Worm (Caenorhabditis elegans): ENCODE measurements around the gene ZK105.1.

ZK105.1 gene

DNA sequence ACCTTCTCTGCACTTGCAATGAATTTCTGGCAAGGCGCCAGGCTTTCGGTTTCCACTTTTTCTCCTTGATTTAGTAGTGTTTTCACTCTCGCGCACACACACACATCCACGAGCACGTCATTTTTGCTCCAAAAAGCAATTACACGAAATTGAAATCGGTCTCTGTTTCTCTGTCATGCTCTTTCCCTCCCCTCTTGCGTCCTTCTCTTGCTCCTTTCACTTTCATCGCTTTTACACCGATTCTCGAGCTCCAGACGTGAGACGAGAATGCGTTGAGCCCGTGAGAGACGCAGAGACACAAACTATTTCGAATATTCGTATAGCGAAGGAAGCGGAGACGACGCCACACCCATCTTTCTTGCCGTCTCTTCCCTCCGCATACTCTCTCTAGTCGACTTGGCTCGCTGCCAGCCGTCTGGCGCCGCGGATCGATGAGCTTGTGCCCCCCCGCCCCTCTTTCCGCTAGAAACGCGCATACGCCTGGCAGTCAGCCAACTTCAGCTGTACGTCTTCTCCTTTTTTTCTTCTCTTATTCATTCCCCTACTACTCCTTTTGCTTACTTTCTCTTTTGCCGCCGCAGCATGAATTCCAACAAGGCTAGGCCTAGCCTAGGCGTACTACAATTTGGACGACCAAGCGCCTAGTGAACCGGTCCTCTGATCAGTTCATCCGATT is 14.3 kb downstream of the ZK105.1 start:
- no peak for TF ChIP-seq K02D7.2 (tag; optimal IDR thresholded peaks at IDR 0.05)
- no peak for TF ChIP-seq hlh-15 (tag; optimal IDR thresholded peaks at IDR 0.05)
- peak; percentile 95 for TF ChIP-seq unc-42 (tag; optimal IDR thresholded peaks at IDR 0.05)
- no peak for TF ChIP-seq ceh-6 (GFP tag; optimal IDR thresholded peaks at IDR 0.05)
- TF ChIP-seq pqm-1 (tag; optimal IDR thresholded peaks at IDR 0.05): no peak
- no peak for TF ChIP-seq madf-2 (tag; optimal IDR thresholded peaks at IDR 0.05)
- TF ChIP-seq hlh-13 (GFP tag; optimal IDR thresholded peaks at IDR 0.05): peak; percentile 29
- peak; percentile 97 for TF ChIP-seq ceh-18 (tag; optimal IDR thresholded peaks at IDR 0.05)
- TF ChIP-seq nhr-232 (tag; optimal IDR thresholded peaks at IDR 0.05): no peak
- no peak for TF ChIP-seq hlh-6 (tag; optimal IDR thresholded peaks at IDR 0.05)
- no peak for TF ChIP-seq elt-2 (tag; optimal IDR thresholded peaks at IDR 0.05)
- no peak for TF ChIP-seq ceh-45 (GFP tag; IDR thresholded peaks at IDR 0.05)
- no peak for TF ChIP-seq hlh-30 (tag; optimal IDR thresholded peaks at IDR 0.05; ENCODE audit: insufficient read depth)
- no peak for TF ChIP-seq C08G9.2 (tag; optimal IDR thresholded peaks at IDR 0.05)
- TF ChIP-seq ttx-3 (tag; optimal IDR thresholded peaks at IDR 0.05): no peak
- TF ChIP-seq pros-1 (tag; optimal IDR thresholded peaks at IDR 0.05): no peak
- no peak for TF ChIP-seq pha-2 (tag; optimal IDR thresholded peaks at IDR 0.05)
- peak; percentile 17 for TF ChIP-seq dmd-4 (tag; optimal IDR thresholded peaks at IDR 0.05; ENCODE audit: borderline replicate concordance)
- no peak for TF ChIP-seq pax-1 (tag; optimal IDR thresholded peaks at IDR 0.05)
- TF ChIP-seq tbx-7 (tag; optimal IDR thresholded peaks at IDR 0.05): no peak
- no peak for TF ChIP-seq pat-9 (tag; optimal IDR thresholded peaks at IDR 0.05)
- TF ChIP-seq F13H6.1 (tag; optimal IDR thresholded peaks at IDR 0.05): no peak
- TF ChIP-seq ceh-14 (tag; optimal IDR thresholded peaks at IDR 0.05): peak; percentile 92
- no peak for TF ChIP-seq ahr-1 (tag; optimal IDR thresholded peaks at IDR 0.05)
- TF ChIP-seq lim-6 (tag; optimal IDR thresholded peaks at IDR 0.05): peak; percentile 87
- TF ChIP-seq pha-4 (tag; optimal IDR thresholded peaks at IDR 0.05): no peak
- no peak for TF ChIP-seq fax-1 (tag; optimal IDR thresholded peaks at IDR 0.05)
- TF ChIP-seq syd-9 (tag; optimal IDR thresholded peaks at IDR 0.05): peak; percentile 58
- TF ChIP-seq ceh-24 (tag; optimal IDR thresholded peaks at IDR 0.05): no peak
- no peak for TF ChIP-seq fkh-6 (tag; optimal IDR thresholded peaks at IDR 0.05)
- TF ChIP-seq unc-3 (GFP tag; conservative IDR thresholded peaks at IDR 0.05): no peak
- TF ChIP-seq unc-3 (tag; optimal IDR thresholded peaks at IDR 0.05): peak; percentile 51
- TF ChIP-seq unc-55 (GFP tag; optimal IDR thresholded peaks at IDR 0.05): peak; percentile 20
- TF ChIP-seq ref-2 (tag; optimal IDR thresholded peaks at IDR 0.05): peak; percentile 11
- no peak for TF ChIP-seq gmeb-2 (tag; optimal IDR thresholded peaks at IDR 0.05)
- no peak for TF ChIP-seq ceh-22 (tag; optimal IDR thresholded peaks at IDR 0.05)
- no peak for TF ChIP-seq pag-3 (tag; optimal IDR thresholded peaks at IDR 0.05; ENCODE audit: borderline replicate concordance)
- no peak for TF ChIP-seq sox-4 (tag; optimal IDR thresholded peaks at IDR 0.05)
- no peak for TF ChIP-seq zip-5 (tag; optimal IDR thresholded peaks at IDR 0.05)
- TF ChIP-seq ets-4 (tag; optimal IDR thresholded peaks at IDR 0.05): no peak
- peak; percentile 57 for TF ChIP-seq tbx-2 (tag; optimal IDR thresholded peaks at IDR 0.05)
- no peak for TF ChIP-seq nhr-11 (tag; optimal IDR thresholded peaks at IDR 0.05)
- TF ChIP-seq ztf-16 (tag; optimal IDR thresholded peaks at IDR 0.05): no peak
- TF ChIP-seq sdc-2 (tag; optimal IDR thresholded peaks at IDR 0.05): no peak
- peak; percentile 47 for TF ChIP-seq ceh-19 (GFP tag; optimal IDR thresholded peaks at IDR 0.05)
- TF ChIP-seq ceh-9 (tag; optimal IDR thresholded peaks at IDR 0.05): no peak
- no peak for TF ChIP-seq npax-4 (tag; optimal IDR thresholded peaks at IDR 0.05)
- no peak for TF ChIP-seq fkh-10 (GFP tag; optimal IDR thresholded peaks at IDR 0.05)
- TF ChIP-seq ceh-34 (tag; optimal IDR thresholded peaks at IDR 0.05): peak; percentile 84
- TF ChIP-seq ceh-30 (tag; optimal IDR thresholded peaks at IDR 0.05): no peak
- no peak for TF ChIP-seq che-1 (tag; optimal IDR thresholded peaks at IDR 0.05)
- peak; percentile 31 for TF ChIP-seq hlh-8 (tag; optimal IDR thresholded peaks at IDR 0.05)
- TF ChIP-seq ama-1 (optimal IDR thresholded peaks at IDR 0.05): no peak
- no peak for TF ChIP-seq elt-4 (tag; optimal IDR thresholded peaks at IDR 0.05)
